Fruit fly (Drosophila melanogaster) whole organism, wandering third instar larva: ENCODE results near the gene CG43220.
A peak's percentile ranks its signal among the peaks of the same experiment; 100 is the strongest.

ENCODE experiments used
- Abd-B ChIP-seq: fragments of >200 bp; optimal IDR thresholded peaks from 2 replicates; lab custom pipeline; 2017; ENCODE audit warnings: missing biosample characterization, missing genetic modification characterization
- CG32264 ChIP-seq: fragments of 200-800 bp; sonication (Bioruptor generic); optimal IDR thresholded peaks from 2 replicates; lab custom pipeline; 2016; ENCODE audit warnings: missing biosample characterization, missing genetic modification characterization
- CG9705 ChIP-seq: fragments of 200-800 bp; sonication (Bioruptor generic); optimal IDR thresholded peaks from 2 replicates; lab custom pipeline; 2018; ENCODE audit warnings: missing biosample characterization, mild to moderate bottlenecking, missing genetic modification characterization
- CrebA ChIP-seq: fragments of 200-800 bp; sonication (Bioruptor generic); optimal IDR thresholded peaks from 2 replicates; lab custom pipeline; 2016; ENCODE audit warnings: missing biosample characterization, mild to moderate bottlenecking, missing genetic modification characterization, borderline replicate concordance
- Dfd ChIP-seq: fragments of >200 bp; optimal IDR thresholded peaks from 2 replicates; lab custom pipeline; 2017; ENCODE audit warnings: missing biosample characterization, missing genetic modification characterization
- Dif ChIP-seq: fragments of 200-275, 200-300 bp; sonication (Bioruptor generic); optimal IDR thresholded peaks from 2 replicates; lab custom pipeline; 2018; ENCODE audit warnings: missing biosample characterization, missing genetic modification characterization; ENCODE audit not compliant: partially characterized antibody
- GATAd ChIP-seq: sonication (Bioruptor generic); optimal IDR thresholded peaks from 2 replicates; lab custom pipeline; 2016; ENCODE audit warnings: missing biosample characterization, missing genetic modification characterization
- HLH106 ChIP-seq: fragments of 200-800 bp; optimal IDR thresholded peaks from 3 replicates; lab custom pipeline; 2019; ENCODE audit warnings: missing biosample characterization, mild to moderate bottlenecking, missing genetic modification characterization, moderate library complexity
- Hnf4 ChIP-seq: fragments of 200-800 bp; sonication (Bioruptor generic); optimal IDR thresholded peaks from 2 replicates; lab custom pipeline; 2016; ENCODE audit warnings: missing biosample characterization, mild to moderate bottlenecking, missing genetic modification characterization
- Hr78 ChIP-seq: fragments of >200 bp; optimal IDR thresholded peaks from 2 replicates; lab custom pipeline; 2017; ENCODE audit warnings: missing biosample characterization, missing genetic modification characterization
- Hr83 ChIP-seq: fragments of 200-300 bp; sonication (Bioruptor generic); optimal IDR thresholded peaks from 2 replicates; lab custom pipeline; 2016; ENCODE audit warnings: missing biosample characterization, mild to moderate bottlenecking, missing genetic modification characterization, moderate library complexity; ENCODE audit not compliant: poor library complexity, severe bottlenecking
- Jra ChIP-seq: sonication (Bioruptor generic); optimal IDR thresholded peaks from 2 replicates; lab custom pipeline; 2016; ENCODE audit warnings: missing biosample characterization, missing genetic modification characterization
- Mio ChIP-seq: sonication (Bioruptor generic); optimal IDR thresholded peaks from 2 replicates; lab custom pipeline; 2016; ENCODE audit warnings: missing biosample characterization, missing genetic modification characterization
- Myc ChIP-seq: fragments of >200 bp; optimal IDR thresholded peaks from 2 replicates; lab custom pipeline; 2017
- N ChIP-seq: fragments of >200 bp; optimal IDR thresholded peaks from 2 replicates; lab custom pipeline; 2018; ENCODE audit warnings: missing biosample characterization, missing external identifiers, missing genetic modification characterization
- OdsH ChIP-seq: fragments of 200-800 bp; sonication (Bioruptor generic); optimal IDR thresholded peaks from 2 replicates; lab custom pipeline; 2016; ENCODE audit warnings: missing biosample characterization, mild to moderate bottlenecking, missing genetic modification characterization
- Rel ChIP-seq, 2 experiments: fragments of 200-800 bp; sonication (Bioruptor generic) in 1 of 2; optimal IDR thresholded peaks; 2 replicates in 1 of 2; 3 replicates in 1 of 2; lab custom pipeline; 2016 to 2019; ENCODE audit warnings: mild to moderate bottlenecking in 2 of 2, missing biosample characterization in 2 of 2, missing genetic modification characterization in 2 of 2, moderate library complexity in 1 of 2
- Sp1 ChIP-seq: fragments of 200-800 bp; sonication (Bioruptor generic); optimal IDR thresholded peaks from 3 replicates; lab custom pipeline; 2019; ENCODE audit warnings: missing biosample characterization, mild to moderate bottlenecking, missing genetic modification characterization, moderate library complexity
- Vsx2 ChIP-seq: fragments of 200-300, 225-300 bp; sonication (Bioruptor generic); optimal IDR thresholded peaks from 2 replicates; lab custom pipeline; 2018; ENCODE audit warnings: missing biosample characterization, missing genetic modification characterization; ENCODE audit not compliant: partially characterized antibody
- br ChIP-seq: fragments of 200-800 bp; sonication (Bioruptor generic); optimal IDR thresholded peaks from 2 replicates; lab custom pipeline; 2016; ENCODE audit warnings: missing biosample characterization, missing genetic modification characterization
- brk ChIP-seq: fragments of 200-800 bp; sonication (Bioruptor generic); optimal IDR thresholded peaks from 2 replicates; lab custom pipeline; 2016; ENCODE audit warnings: missing biosample characterization, mild to moderate bottlenecking, missing genetic modification characterization
- dl ChIP-seq, 2 experiments: fragments of 175-275, 200-275 bp in 1 of 2; fragments of 200-275 bp in 1 of 2; sonication (Bioruptor generic); optimal IDR thresholded peaks; lab custom pipeline; 2018; ENCODE audit warnings: mild to moderate bottlenecking in 2 of 2, missing biosample characterization in 2 of 2, missing genetic modification characterization in 2 of 2, moderate library complexity in 2 of 2; ENCODE audit not compliant: partially characterized antibody in 2 of 2, insufficient read depth in 1 of 2
- dmrt93B ChIP-seq: fragments of 200-800 bp; sonication (Bioruptor generic); optimal IDR thresholded peaks from 2 replicates; lab custom pipeline; 2018; ENCODE audit warnings: missing biosample characterization, mild to moderate bottlenecking, missing genetic modification characterization
- dsf ChIP-seq: sonication (Bioruptor generic); optimal IDR thresholded peaks from 2 replicates; lab custom pipeline; 2016; ENCODE audit warnings: missing biosample characterization, missing genetic modification characterization, borderline replicate concordance
- ey ChIP-seq: fragments of 200-800 bp; sonication (Bioruptor generic); optimal IDR thresholded peaks from 2 replicates; lab custom pipeline; 2016; ENCODE audit warnings: missing biosample characterization, missing genetic modification characterization
- foxo ChIP-seq, 2 experiments: fragments of 200-800 bp; sonication (Bioruptor generic); optimal IDR thresholded peaks; 2 replicates in 1 of 2; 3 replicates in 1 of 2; lab custom pipeline; 2016 to 2017; ENCODE audit warnings: missing biosample characterization in 2 of 2, missing genetic modification characterization in 2 of 2
- fru ChIP-seq: fragments of 200-800 bp; sonication (Bioruptor generic); optimal IDR thresholded peaks from 3 replicates; lab custom pipeline; 2016; ENCODE audit warnings: missing biosample characterization, mild to moderate bottlenecking, missing genetic modification characterization
- h ChIP-seq: fragments of 200-800 bp; sonication (Bioruptor generic); optimal IDR thresholded peaks from 3 replicates; lab custom pipeline; 2016; ENCODE audit warnings: missing biosample characterization, mild to moderate bottlenecking, missing genetic modification characterization
- jim ChIP-seq: fragments of 175-275, 200-325 bp; sonication (Bioruptor generic); optimal IDR thresholded peaks from 2 replicates; lab custom pipeline; 2016; ENCODE audit warnings: missing biosample characterization, mild to moderate bottlenecking, missing genetic modification characterization
- lola ChIP-seq: fragments of >200 bp; optimal IDR thresholded peaks from 2 replicates; lab custom pipeline; 2017; ENCODE audit warnings: missing biosample characterization, missing genetic modification characterization
- pan ChIP-seq: fragments of >200 bp; optimal IDR thresholded peaks from 2 replicates; lab custom pipeline; 2017
- psq ChIP-seq: fragments of 200-800 bp; sonication (Bioruptor generic); optimal IDR thresholded peaks from 3 replicates; lab custom pipeline; 2017; ENCODE audit warnings: missing biosample characterization, mild to moderate bottlenecking, missing genetic modification characterization, moderate library complexity
- rgr ChIP-seq: fragments of 200-800 bp; sonication (Bioruptor generic); optimal IDR thresholded peaks from 3 replicates; lab custom pipeline; 2016; ENCODE audit warnings: missing biosample characterization, mild to moderate bottlenecking, missing genetic modification characterization
- sage ChIP-seq: fragments of 200-800 bp; sonication (Bioruptor generic); optimal IDR thresholded peaks from 2 replicates; lab custom pipeline; 2016; ENCODE audit warnings: missing biosample characterization, mild to moderate bottlenecking, missing genetic modification characterization
- sv ChIP-seq: fragments of 200-800 bp; sonication (Bioruptor generic); optimal IDR thresholded peaks from 3 replicates; lab custom pipeline; 2016; ENCODE audit warnings: missing biosample characterization, missing genetic modification characterization
- tai ChIP-seq: sonication (Bioruptor generic); optimal IDR thresholded peaks from 2 replicates; lab custom pipeline; 2016; ENCODE audit warnings: missing biosample characterization, missing genetic modification characterization
- usp ChIP-seq: fragments of >200 bp; optimal IDR thresholded peaks from 2 replicates; lab custom pipeline; 2017; ENCODE audit warnings: missing biosample characterization, missing genetic modification characterization
- woc ChIP-seq: sonication (Bioruptor generic); optimal IDR thresholded peaks from 2 replicates; lab custom pipeline; 2016; ENCODE audit warnings: missing biosample characterization, mild to moderate bottlenecking, missing genetic modification characterization

The CG43220 gene

DNA sequence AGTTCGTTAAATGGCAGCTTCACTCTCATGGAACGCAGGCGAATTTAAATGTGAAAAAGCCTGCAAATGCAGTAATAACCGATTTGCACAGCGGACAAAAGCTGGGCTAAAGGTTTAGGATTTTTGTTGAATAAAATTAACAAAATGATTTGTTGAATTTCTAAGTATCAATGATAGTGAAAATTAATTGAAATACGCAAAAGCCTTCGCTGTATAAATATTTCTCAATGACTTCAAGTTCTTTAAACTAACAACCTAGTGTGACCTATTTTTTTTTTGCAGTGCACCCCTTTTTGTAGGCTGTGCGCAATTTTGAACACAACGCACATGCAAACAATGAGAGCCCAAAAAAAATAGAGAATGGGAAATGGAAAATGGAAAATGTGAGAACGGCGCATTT lies 19.4 kb upstream of the CG43220 start:
- no peak for TF ChIP-seq dl (GFP tag; optimal IDR thresholded peaks at IDR 0.05; lab: Kevin White, UChicago; ENCODE audit: insufficient read depth in 1 of 2, partially characterized antibody in 2 of 2)
- peak; percentile 1 for TF ChIP-seq rgr
- peak; percentile 28 for TF ChIP-seq fru (GFP tag; lab: Kevin White, UChicago)
- TF ChIP-seq foxo (GFP tag; optimal IDR thresholded peaks at IDR 0.05; lab: Kevin White, UChicago), result peak in 1 of 2 experiments; percentile 28

DNA sequence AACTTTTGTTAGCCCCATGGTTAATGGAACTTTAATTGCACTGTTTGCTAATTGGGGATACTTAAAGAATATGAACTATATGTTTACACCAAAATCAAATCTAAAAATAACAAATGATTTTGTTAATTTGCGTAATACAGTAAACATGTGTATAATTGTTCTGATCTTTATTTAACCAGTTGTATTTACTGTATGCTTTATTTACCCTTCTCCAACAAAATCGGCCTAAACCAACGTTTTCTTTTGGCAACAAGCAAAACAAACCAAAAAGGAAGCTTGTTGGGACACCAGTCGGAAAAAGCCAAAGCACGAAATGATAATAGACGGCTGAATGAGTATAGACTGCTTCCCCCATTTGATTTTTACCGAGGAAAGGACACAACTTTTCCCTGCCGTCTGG lies 15.7 kb upstream of the CG43220 start:
- TF ChIP-seq rgr (peak; percentile 80), Dfd (GFP tag; lab: Kevin White, UChicago) (no peak), GATAd (GFP tag; lab: Kevin White, UChicago) (no peak), Hr78 (GFP tag; lab: Kevin White, UChicago) (no peak), fru (GFP tag; lab: Kevin White, UChicago) (no peak), N (no peak), tai (GFP tag; lab: Kevin White, UChicago) (no peak), woc (GFP tag; lab: Kevin White, UChicago) (no peak), CG32264 (GFP tag; lab: Kevin White, UChicago) (peak; percentile 8), Rel (GFP tag; optimal IDR thresholded peaks at IDR 0.05; lab: Kevin White, UChicago) (no peak), Rel (tag; optimal IDR thresholded peaks at IDR 0.05; lab: Kevin White, UChicago) (no peak), pan (lab: Kevin White, UChicago) (no peak), lola (GFP tag; lab: Kevin White, UChicago) (no peak), Sp1 (GFP tag; lab: Kevin White, UChicago) (peak; percentile 20), usp (GFP tag; lab: Kevin White, UChicago) (no peak), Abd-B (no peak), Hr83 (GFP tag; lab: Kevin White, UChicago) (peak; percentile 89), psq (GFP tag; lab: Kevin White, UChicago) (peak; percentile 50), dl (GFP tag; optimal IDR thresholded peaks at IDR 0.05; lab: Kevin White, UChicago; ENCODE audit: insufficient read depth in 1 of 2, partially characterized antibody in 2 of 2) (no peak), CrebA (GFP tag; lab: Kevin White, UChicago) (no peak), Hnf4 (GFP tag; lab: Kevin White, UChicago) (peak; percentile 80), Myc (lab: Kevin White, UChicago) (no peak), br (GFP tag; lab: Kevin White, UChicago) (peak; percentile 32), Dif (GFP tag; lab: Kevin White, UChicago) (no peak), CG9705 (peak; percentile 19), ey (GFP tag; lab: Kevin White, UChicago) (no peak), Jra (GFP tag; lab: Kevin White, UChicago) (peak; percentile 45), Vsx2 (GFP tag; lab: Kevin White, UChicago) (no peak), OdsH (GFP tag; lab: Kevin White, UChicago) (peak; percentile 81), jim (peak; percentile 36), foxo (GFP tag; optimal IDR thresholded peaks at IDR 0.05; lab: Kevin White, UChicago) (peak in 1 of 2 experiments; percentile 58), dsf (GFP tag; lab: Kevin White, UChicago) (no peak), HLH106 (tag; lab: Kevin White, UChicago) (peak; percentile 33), brk (GFP tag; lab: Kevin White, UChicago) (no peak), h (GFP tag; lab: Kevin White, UChicago) (peak; percentile 69), sv (GFP tag; lab: Kevin White, UChicago) (no peak), sage (GFP tag; lab: Kevin White, UChicago) (no peak), Mio (GFP tag; lab: Kevin White, UChicago) (no peak), dmrt93B (peak; percentile 30)
- TF ChIP-seq, all 38 proteins: peak for 15

DNA sequence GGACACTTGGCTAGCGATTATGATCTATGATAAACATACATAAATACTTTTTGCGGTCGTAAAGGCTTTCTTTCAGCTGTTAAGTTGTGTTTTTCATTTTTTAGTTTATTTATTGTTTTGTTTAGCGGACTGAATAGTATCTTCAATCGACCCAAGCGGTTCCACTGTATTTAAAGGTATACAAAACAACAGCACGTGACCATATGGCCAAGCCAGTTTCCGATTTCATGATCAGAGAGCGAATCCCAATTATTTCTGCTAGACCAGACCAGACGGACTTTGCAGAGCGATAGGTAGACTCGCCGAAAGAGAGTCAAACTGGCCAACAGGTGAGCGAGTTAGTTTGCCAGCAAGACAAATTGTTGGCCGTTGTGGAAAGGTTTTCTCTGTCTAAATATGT lies 14.8 kb upstream of the CG43220 start, which contains the start of gene Sgt:
TSS of gene Sgt (plus strand) at position 80 of the 400 bp plus-strand sequence.
- no peak for TF ChIP-seq dmrt93B
- TF ChIP-seq Dif (GFP tag; lab: Kevin White, UChicago), result peak; percentile 22
